Fruit fly (Drosophila melanogaster) whole organism, wandering third instar larva: Measurements from ENCODE around the gene Sr-CIII.

ENCODE experiments used
- Dfd ChIP-seq: fragments of >200 bp; optimal IDR thresholded peaks from 2 replicates; lab custom pipeline; 2017; ENCODE audit warnings: missing biosample characterization, missing genetic modification characterization
- Dif ChIP-seq: fragments of 200-275, 200-300 bp; sonication (Bioruptor generic); optimal IDR thresholded peaks from 2 replicates; lab custom pipeline; 2018; ENCODE audit warnings: missing biosample characterization, missing genetic modification characterization; ENCODE audit not compliant: partially characterized antibody
- GATAd ChIP-seq: sonication (Bioruptor generic); optimal IDR thresholded peaks from 2 replicates; lab custom pipeline; 2016; ENCODE audit warnings: missing biosample characterization, missing genetic modification characterization
- HLH106 ChIP-seq: fragments of 200-800 bp; optimal IDR thresholded peaks from 3 replicates; lab custom pipeline; 2019; ENCODE audit warnings: missing biosample characterization, mild to moderate bottlenecking, missing genetic modification characterization, moderate library complexity
- Hnf4 ChIP-seq: fragments of 200-800 bp; sonication (Bioruptor generic); optimal IDR thresholded peaks from 2 replicates; lab custom pipeline; 2016; ENCODE audit warnings: missing biosample characterization, mild to moderate bottlenecking, missing genetic modification characterization
- Hr78 ChIP-seq: fragments of >200 bp; optimal IDR thresholded peaks from 2 replicates; lab custom pipeline; 2017; ENCODE audit warnings: missing biosample characterization, missing genetic modification characterization
- Hr83 ChIP-seq: fragments of 200-300 bp; sonication (Bioruptor generic); optimal IDR thresholded peaks from 2 replicates; lab custom pipeline; 2016; ENCODE audit warnings: missing biosample characterization, mild to moderate bottlenecking, missing genetic modification characterization, moderate library complexity; ENCODE audit not compliant: poor library complexity, severe bottlenecking
- Mio ChIP-seq: sonication (Bioruptor generic); optimal IDR thresholded peaks from 2 replicates; lab custom pipeline; 2016; ENCODE audit warnings: missing biosample characterization, missing genetic modification characterization
- Myc ChIP-seq: fragments of >200 bp; optimal IDR thresholded peaks from 2 replicates; lab custom pipeline; 2017
- N ChIP-seq: fragments of >200 bp; optimal IDR thresholded peaks from 2 replicates; lab custom pipeline; 2018; ENCODE audit warnings: missing biosample characterization, missing external identifiers, missing genetic modification characterization
- OdsH ChIP-seq: fragments of 200-800 bp; sonication (Bioruptor generic); optimal IDR thresholded peaks from 2 replicates; lab custom pipeline; 2016; ENCODE audit warnings: missing biosample characterization, mild to moderate bottlenecking, missing genetic modification characterization
- Rel ChIP-seq, 2 experiments: fragments of 200-800 bp; sonication (Bioruptor generic) in 1 of 2; optimal IDR thresholded peaks; 2 replicates in 1 of 2; 3 replicates in 1 of 2; lab custom pipeline; 2016 to 2019; ENCODE audit warnings: mild to moderate bottlenecking in 2 of 2, missing biosample characterization in 2 of 2, missing genetic modification characterization in 2 of 2, moderate library complexity in 1 of 2
- Sp1 ChIP-seq: fragments of 200-800 bp; sonication (Bioruptor generic); optimal IDR thresholded peaks from 3 replicates; lab custom pipeline; 2019; ENCODE audit warnings: missing biosample characterization, mild to moderate bottlenecking, missing genetic modification characterization, moderate library complexity
- Vsx2 ChIP-seq: fragments of 200-300, 225-300 bp; sonication (Bioruptor generic); optimal IDR thresholded peaks from 2 replicates; lab custom pipeline; 2018; ENCODE audit warnings: missing biosample characterization, missing genetic modification characterization; ENCODE audit not compliant: partially characterized antibody
- br ChIP-seq: fragments of 200-800 bp; sonication (Bioruptor generic); optimal IDR thresholded peaks from 2 replicates; lab custom pipeline; 2016; ENCODE audit warnings: missing biosample characterization, missing genetic modification characterization
- brk ChIP-seq: fragments of 200-800 bp; sonication (Bioruptor generic); optimal IDR thresholded peaks from 2 replicates; lab custom pipeline; 2016; ENCODE audit warnings: missing biosample characterization, mild to moderate bottlenecking, missing genetic modification characterization
- dmrt93B ChIP-seq: fragments of 200-800 bp; sonication (Bioruptor generic); optimal IDR thresholded peaks from 2 replicates; lab custom pipeline; 2018; ENCODE audit warnings: missing biosample characterization, mild to moderate bottlenecking, missing genetic modification characterization
- dsf ChIP-seq: sonication (Bioruptor generic); optimal IDR thresholded peaks from 2 replicates; lab custom pipeline; 2016; ENCODE audit warnings: missing biosample characterization, missing genetic modification characterization, borderline replicate concordance
- ey ChIP-seq: fragments of 200-800 bp; sonication (Bioruptor generic); optimal IDR thresholded peaks from 2 replicates; lab custom pipeline; 2016; ENCODE audit warnings: missing biosample characterization, missing genetic modification characterization
- foxo ChIP-seq, 2 experiments: fragments of 200-800 bp; sonication (Bioruptor generic); optimal IDR thresholded peaks; 2 replicates in 1 of 2; 3 replicates in 1 of 2; lab custom pipeline; 2016 to 2017; ENCODE audit warnings: missing biosample characterization in 2 of 2, missing genetic modification characterization in 2 of 2
- fru ChIP-seq: fragments of 200-800 bp; sonication (Bioruptor generic); optimal IDR thresholded peaks from 3 replicates; lab custom pipeline; 2016; ENCODE audit warnings: missing biosample characterization, mild to moderate bottlenecking, missing genetic modification characterization
- h ChIP-seq: fragments of 200-800 bp; sonication (Bioruptor generic); optimal IDR thresholded peaks from 3 replicates; lab custom pipeline; 2016; ENCODE audit warnings: missing biosample characterization, mild to moderate bottlenecking, missing genetic modification characterization
- jim ChIP-seq: fragments of 175-275, 200-325 bp; sonication (Bioruptor generic); optimal IDR thresholded peaks from 2 replicates; lab custom pipeline; 2016; ENCODE audit warnings: missing biosample characterization, mild to moderate bottlenecking, missing genetic modification characterization
- lola ChIP-seq: fragments of >200 bp; optimal IDR thresholded peaks from 2 replicates; lab custom pipeline; 2017; ENCODE audit warnings: missing biosample characterization, missing genetic modification characterization
- pan ChIP-seq: fragments of >200 bp; optimal IDR thresholded peaks from 2 replicates; lab custom pipeline; 2017
- psq ChIP-seq: fragments of 200-800 bp; sonication (Bioruptor generic); optimal IDR thresholded peaks from 3 replicates; lab custom pipeline; 2017; ENCODE audit warnings: missing biosample characterization, mild to moderate bottlenecking, missing genetic modification characterization, moderate library complexity
- rgr ChIP-seq: fragments of 200-800 bp; sonication (Bioruptor generic); optimal IDR thresholded peaks from 3 replicates; lab custom pipeline; 2016; ENCODE audit warnings: missing biosample characterization, mild to moderate bottlenecking, missing genetic modification characterization
- sage ChIP-seq: fragments of 200-800 bp; sonication (Bioruptor generic); optimal IDR thresholded peaks from 2 replicates; lab custom pipeline; 2016; ENCODE audit warnings: missing biosample characterization, mild to moderate bottlenecking, missing genetic modification characterization
- sv ChIP-seq: fragments of 200-800 bp; sonication (Bioruptor generic); optimal IDR thresholded peaks from 3 replicates; lab custom pipeline; 2016; ENCODE audit warnings: missing biosample characterization, missing genetic modification characterization
- tai ChIP-seq: sonication (Bioruptor generic); optimal IDR thresholded peaks from 2 replicates; lab custom pipeline; 2016; ENCODE audit warnings: missing biosample characterization, missing genetic modification characterization
- usp ChIP-seq: fragments of >200 bp; optimal IDR thresholded peaks from 2 replicates; lab custom pipeline; 2017; ENCODE audit warnings: missing biosample characterization, missing genetic modification characterization
- woc ChIP-seq: sonication (Bioruptor generic); optimal IDR thresholded peaks from 2 replicates; lab custom pipeline; 2016; ENCODE audit warnings: missing biosample characterization, mild to moderate bottlenecking, missing genetic modification characterization

Sr-CIII gene

DNA sequence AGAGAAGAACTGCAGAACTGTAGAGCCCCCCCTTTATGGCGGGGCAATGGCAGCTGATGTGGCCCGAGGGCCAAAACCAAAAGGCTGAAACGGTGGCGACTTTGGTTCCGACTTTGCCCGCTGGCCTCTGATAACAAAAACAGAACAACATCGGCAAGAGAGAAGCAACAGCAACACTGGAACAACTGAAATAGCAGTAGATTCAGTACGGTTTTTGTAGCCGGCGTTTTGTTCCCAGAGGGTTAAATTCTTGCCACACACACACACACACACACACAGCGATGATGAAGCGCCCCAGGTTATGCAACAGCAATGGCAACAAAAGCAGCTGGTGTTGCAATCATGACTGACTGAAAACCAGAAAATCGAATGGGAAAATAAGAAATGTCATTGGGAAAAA is 30.5 kb upstream of the Sr-CIII start:
- TF ChIP-seq Dfd (peak; percentile 56), brk (GFP tag; lab: Kevin White, UChicago) (no peak)

- TF ChIP-seq Myc (lab: Kevin White, UChicago) = no peak
- no peak for TF ChIP-seq Sp1 (GFP tag; lab: Kevin White, UChicago)
- TF ChIP-seq psq (GFP tag; lab: Kevin White, UChicago) = no peak
- no peak for TF ChIP-seq ey (GFP tag; lab: Kevin White, UChicago)
- no peak for TF ChIP-seq Vsx2
- TF ChIP-seq Dif (GFP tag; lab: Kevin White, UChicago) = no peak
- no peak for TF ChIP-seq Hr78 (GFP tag; lab: Kevin White, UChicago)
- TF ChIP-seq br (GFP tag; lab: Kevin White, UChicago) = no peak
These were observed 28.4 kb upstream of the Sr-CIII start for dm6 chr2L:4091720-4092119.

DNA sequence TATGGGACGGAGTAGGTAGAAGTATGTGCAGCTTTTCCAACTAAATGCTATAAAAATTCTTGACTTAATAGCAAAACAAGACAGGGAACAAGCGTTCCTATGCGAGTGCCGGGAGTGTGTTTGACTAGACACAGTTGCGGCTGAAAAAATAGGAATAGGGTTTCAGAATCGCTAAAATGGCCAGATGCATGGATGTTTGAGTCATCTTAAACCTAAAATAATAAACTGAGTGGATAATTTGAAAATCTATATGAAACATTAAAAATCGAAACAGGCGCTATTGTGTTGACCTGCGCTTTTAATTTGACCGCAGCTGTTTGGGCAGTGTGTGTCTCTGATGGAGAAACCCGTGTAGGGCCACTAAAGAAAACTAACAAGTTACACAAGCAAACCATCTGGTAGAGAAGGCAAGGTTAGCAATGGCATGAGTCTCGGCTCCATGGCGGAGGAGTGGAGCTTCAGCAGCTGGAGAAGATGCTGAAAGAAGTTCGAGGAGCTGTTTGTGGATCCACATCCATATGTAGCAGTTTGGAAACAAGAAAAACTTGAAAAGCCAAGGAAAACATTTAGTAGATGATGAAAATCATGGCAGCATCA is 26.3 kb upstream of the Sr-CIII start:
- TF ChIP-seq tai (GFP tag; lab: Kevin White, UChicago) (no peak), Hr83 (GFP tag; lab: Kevin White, UChicago) (no peak), Hnf4 (GFP tag; lab: Kevin White, UChicago) (no peak), brk (GFP tag; lab: Kevin White, UChicago) (no peak), HLH106 (tag; lab: Kevin White, UChicago) (no peak), woc (GFP tag; lab: Kevin White, UChicago) (no peak), psq (GFP tag; lab: Kevin White, UChicago) (no peak), Vsx2 (no peak), foxo (GFP tag; optimal IDR thresholded peaks at IDR 0.05; lab: Kevin White, UChicago) (peak in 1 of 2 experiments; percentile 23), ey (GFP tag; lab: Kevin White, UChicago) (peak; percentile 13), usp (no peak), h (no peak), sage (GFP tag; lab: Kevin White, UChicago) (no peak), jim (GFP tag; lab: Kevin White, UChicago) (no peak), dsf (GFP tag; lab: Kevin White, UChicago) (no peak), sv (GFP tag; lab: Kevin White, UChicago) (peak; percentile 59), fru (GFP tag; lab: Kevin White, UChicago) (no peak), lola (GFP tag; lab: Kevin White, UChicago) (no peak), br (GFP tag; lab: Kevin White, UChicago) (no peak)

- TF ChIP-seq pan (lab: Kevin White, UChicago) (no peak), Rel (GFP tag; optimal IDR thresholded peaks at IDR 0.05; lab: Kevin White, UChicago) (no peak), Rel (tag; optimal IDR thresholded peaks at IDR 0.05; lab: Kevin White, UChicago) (no peak), psq (GFP tag; lab: Kevin White, UChicago) (no peak), brk (GFP tag; lab: Kevin White, UChicago) (no peak), Hnf4 (GFP tag; lab: Kevin White, UChicago) (peak; percentile 15), foxo (GFP tag; optimal IDR thresholded peaks at IDR 0.05; lab: Kevin White, UChicago) (peak in 1 of 2 experiments; percentile 22), woc (GFP tag; lab: Kevin White, UChicago) (peak; percentile 38), tai (GFP tag; lab: Kevin White, UChicago) (no peak), sv (GFP tag; lab: Kevin White, UChicago) (no peak), usp (no peak), Hr83 (GFP tag; lab: Kevin White, UChicago) (no peak), br (GFP tag; lab: Kevin White, UChicago) (no peak), Myc (lab: Kevin White, UChicago) (no peak), Mio (no peak), rgr (GFP tag; lab: Kevin White, UChicago) (peak; percentile 26), ey (GFP tag; lab: Kevin White, UChicago) (peak; percentile 41), N (GFP tag; lab: Kevin White, UChicago) (no peak), jim (GFP tag; lab: Kevin White, UChicago) (no peak), Dif (GFP tag; lab: Kevin White, UChicago) (no peak), sage (GFP tag; lab: Kevin White, UChicago) (no peak), OdsH (peak; percentile 2), GATAd (GFP tag; lab: Kevin White, UChicago) (no peak), h (peak; percentile 42), fru (GFP tag; lab: Kevin White, UChicago) (peak; percentile 20), Sp1 (GFP tag; lab: Kevin White, UChicago) (peak; percentile 8), HLH106 (tag; lab: Kevin White, UChicago) (peak; percentile 21), dmrt93B (GFP tag; lab: Kevin White, UChicago) (no peak)
These were observed 23.6 kb upstream of the Sr-CIII start for dm6 chr2L:4096552-4096951.
